Worm (Caenorhabditis elegans) whole organism, L3 larva: ENCODE data around the gene K11H3.3.

Experiments
- ZK546.5 ChIP-seq: sonication (generic microtip); optimal IDR thresholded peaks from 2 replicates; lab custom pipeline; 2017; ENCODE audit warnings: missing biosample characterization, missing genetic modification characterization
- ama-1 ChIP-seq: fragments of 150-350 bp; optimal IDR thresholded peaks from 2 replicates; lab custom pipeline; 2018
- ceh-82 ChIP-seq: fragments of 150-350 bp; optimal IDR thresholded peaks from 2 replicates; lab custom pipeline; 2014; ENCODE audit warnings: missing biosample characterization, missing genetic modification characterization
- fos-1 ChIP-seq: fragments of 150-350 bp; optimal IDR thresholded peaks from 2 replicates; lab custom pipeline; 2014; ENCODE audit warnings: missing biosample characterization, missing genetic modification characterization
- jun-1 ChIP-seq: fragments of 150-350 bp; optimal IDR thresholded peaks from 2 replicates; lab custom pipeline; 2014; ENCODE audit warnings: missing biosample characterization, missing genetic modification reagents, missing genetic modification characterization
- lsy-12 ChIP-seq: sonication (generic microtip); optimal IDR thresholded peaks from 2 replicates; lab custom pipeline; 2016; ENCODE audit warnings: mild to moderate bottlenecking, missing genetic modification characterization, missing compliant biosample characterization
- nhr-237 ChIP-seq: fragments of 150-350 bp; optimal IDR thresholded peaks from 2 replicates; lab custom pipeline; 2014; ENCODE audit warnings: missing biosample characterization, missing genetic modification characterization
- nhr-25 ChIP-seq: sonication (generic microtip); optimal IDR thresholded peaks from 2 replicates; lab custom pipeline; 2017; ENCODE audit warnings: missing biosample characterization, missing genetic modification characterization
- pqm-1 ChIP-seq: fragments of 150-350 bp; optimal IDR thresholded peaks from 2 replicates; lab custom pipeline; 2017; ENCODE audit warnings: missing biosample characterization, missing genetic modification characterization, inconsistent platforms
- skn-1 ChIP-seq: fragments of 150-350 bp; optimal IDR thresholded peaks from 2 replicates; lab custom pipeline; 2014; ENCODE audit warnings: missing biosample characterization, missing genetic modification characterization
- unc-39 ChIP-seq: sonication (generic microtip); optimal IDR thresholded peaks from 4 replicates; lab custom pipeline; 2017; ENCODE audit warnings: missing biosample characterization, missing genetic modification characterization
- ztf-11 ChIP-seq: fragments of 150-350 bp; optimal IDR thresholded peaks from 2 replicates; lab custom pipeline; 2014; ENCODE audit warnings: missing biosample characterization, missing genetic modification characterization

DNA sequence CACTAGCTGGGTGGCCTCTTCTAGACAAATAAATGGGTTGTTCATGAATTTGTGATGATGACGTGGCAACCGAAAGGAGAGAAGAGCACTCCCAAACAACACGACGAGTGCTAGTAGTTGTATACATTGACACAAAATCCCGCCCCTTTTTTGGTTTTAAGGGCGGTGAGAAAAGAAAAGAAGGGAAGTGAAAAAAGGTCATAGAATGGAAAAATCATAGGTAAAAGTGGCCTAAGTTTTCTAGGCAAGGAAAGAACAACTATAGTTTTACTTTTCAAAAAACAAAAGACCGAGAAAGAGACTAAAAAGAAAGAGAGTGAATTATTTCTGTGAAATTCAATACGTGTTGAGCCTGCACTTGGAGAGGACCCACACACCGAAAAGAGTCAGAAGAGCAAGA, 27.2 kb downstream of the K11H3.3 start, which contains the start of gene ZK757.2:
- TF ChIP-seq fos-1 (tag; lab: Kevin White, UChicago) (no peak), nhr-25 (tag; lab: Kevin White, UChicago) (no peak), ama-1 (lab: Kevin White, UChicago) (no peak), ztf-11 (tag; lab: Kevin White, UChicago) (no peak), nhr-237 (no peak), jun-1 (no peak), ZK546.5 (tag; lab: Kevin White, UChicago) (no peak), pqm-1 (tag; lab: Kevin White, UChicago) (no peak), unc-39 (no peak), ceh-82 (no peak), skn-1 (tag; lab: Kevin White, UChicago) (no peak), lsy-12 (tag; lab: Kevin White, UChicago) (no peak)
